Worm (Caenorhabditis elegans) whole organism, L4 larva: Measurements from ENCODE around the gene ttm-2.

Experiments used
- F37D6.2 ChIP-seq: sonication (generic microtip); optimal IDR thresholded peaks from 2 replicates; lab custom pipeline; 2016; ENCODE audit warnings: mild to moderate bottlenecking, missing genetic modification characterization, missing compliant biosample characterization
- lin-15B ChIP-seq: fragments of 150-350 bp; sonication (generic microtip); optimal IDR thresholded peaks from 3 replicates; lab custom pipeline; 2014; ENCODE audit warnings: missing biosample characterization, missing genetic modification characterization
- nhr-28 ChIP-seq: fragments of 150-350 bp; optimal IDR thresholded peaks from 2 replicates; lab custom pipeline; 2014; ENCODE audit warnings: missing biosample characterization, missing genetic modification characterization
- unc-39 ChIP-seq: sonication (generic microtip); optimal IDR thresholded peaks from 2 replicates; lab custom pipeline; 2017; ENCODE audit warnings: missing biosample characterization, missing genetic modification characterization

- TF ChIP-seq unc-39 (tag; lab: Kevin White, UChicago) (no peak), F37D6.2 (tag; lab: Kevin White, UChicago) (no peak), lin-15B (tag; lab: Kevin White, UChicago) (no peak), nhr-28 (tag; lab: Kevin White, UChicago) (peak; percentile 48)
Measured at ce11 chrII:4734477-4734876, 31.7 kb downstream of the ttm-2 start.
